Worm (Caenorhabditis elegans): ENCODE results near the gene egl-44.

ce11 chrII:5901407-5902026, 27.1 kb upstream of the egl-44 start:
- TF ChIP-seq sea-1 (GFP tag; conservative IDR thresholded peaks at IDR 0.05) = no peak
- TF ChIP-seq hnd-1 (tag; optimal IDR thresholded peaks at IDR 0.05) = no peak
- no peak for TF ChIP-seq hmg-4 (GFP tag; optimal IDR thresholded peaks at IDR 0.05)
- TF ChIP-seq ama-1 (optimal IDR thresholded peaks at IDR 0.05) = no peak
- TF ChIP-seq tbx-11 (GFP tag; IDR thresholded peaks at IDR 0.05) = no peak
